Fruit fly (Drosophila melanogaster) whole organism, embryonic: ENCODE measurements around the gene Actn.

Source experiments
- Atf3 ChIP-seq: fragments of 200-800 bp; sonication (Bioruptor generic); optimal IDR thresholded peaks from 3 replicates; lab custom pipeline; 2016; ENCODE audit warnings: missing biosample characterization, missing genetic modification characterization
- Atf6 ChIP-seq: fragments of 200-800 bp; sonication (Bioruptor generic); IDR thresholded peaks from 2 replicates; pipeline ENCODE4 v1.3.6; 2022; ENCODE audit warnings: missing biosample characterization, missing genetic modification characterization
- CG10267 ChIP-seq: fragments of 200-800 bp; sonication (Bioruptor generic); optimal IDR thresholded peaks from 2 replicates; lab custom pipeline; 2018; ENCODE audit warnings: missing biosample characterization, mild to moderate bottlenecking, missing genetic modification characterization, moderate library complexity
- CG12155 ChIP-seq: fragments of 200-800 bp; sonication (Bioruptor generic); optimal IDR thresholded peaks from 3 replicates; lab custom pipeline; 2016; ENCODE audit warnings: missing biosample characterization, missing genetic modification characterization
- CG13296 ChIP-seq: fragments of 200-800 bp; sonication (Bioruptor generic); optimal IDR thresholded peaks from 3 replicates; lab custom pipeline; 2018; ENCODE audit warnings: missing biosample characterization, mild to moderate bottlenecking, missing genetic modification characterization
- CG17385 ChIP-seq: fragments of 200-800 bp; sonication (Bioruptor generic); optimal IDR thresholded peaks from 3 replicates; lab custom pipeline; 2018; ENCODE audit warnings: missing biosample characterization, mild to moderate bottlenecking, missing genetic modification characterization
- CG17829 ChIP-seq: fragments of 200-800 bp; optimal IDR thresholded peaks from 2 replicates; lab custom pipeline; 2019; ENCODE audit warnings: missing biosample characterization, mild to moderate bottlenecking, missing genetic modification characterization, moderate library complexity
- CG18619 ChIP-seq: fragments of 200-800 bp; sonication (Bioruptor generic); optimal IDR thresholded peaks from 3 replicates; lab custom pipeline; 2017; ENCODE audit warnings: missing biosample characterization, mild to moderate bottlenecking, missing genetic modification characterization
- CG2116 ChIP-seq: fragments of 200-800 bp; sonication (Bioruptor generic); optimal IDR thresholded peaks from 3 replicates; lab custom pipeline; 2018; ENCODE audit warnings: missing biosample characterization, mild to moderate bottlenecking, missing genetic modification characterization
- CG2889 ChIP-seq: fragments of 200-800 bp; sonication (Bioruptor generic); IDR thresholded peaks from 3 replicates; pipeline ENCODE4 v1.3.6; 2022; ENCODE audit warnings: missing biosample characterization, missing genetic modification characterization
- CG31388 ChIP-seq: fragments of 200-800 bp; sonication (Bioruptor generic); optimal IDR thresholded peaks from 2 replicates; lab custom pipeline; 2016; ENCODE audit warnings: missing biosample characterization, missing genetic modification characterization
- CG34224 ChIP-seq: fragments of 200-800 bp; sonication (Bioruptor generic); IDR thresholded peaks from 3 replicates; pipeline ENCODE4 v1.3.6; 2022; ENCODE audit warnings: missing biosample characterization, missing genetic modification characterization; ENCODE audit not compliant: partially characterized antibody
- CG34376 ChIP-seq: fragments of 200-800 bp; sonication (Bioruptor generic); optimal IDR thresholded peaks from 2 replicates; lab custom pipeline; 2018; ENCODE audit warnings: missing biosample characterization, mild to moderate bottlenecking, missing genetic modification characterization
- CG42726 ChIP-seq: fragments of 200-800 bp; sonication (Bioruptor generic); IDR thresholded peaks from 2 replicates; pipeline ENCODE4 v1.3.6; 2022; ENCODE audit warnings: missing biosample characterization, missing genetic modification characterization; ENCODE audit not compliant: partially characterized antibody
- CG4854 ChIP-seq: fragments of 200-800 bp; sonication (Bioruptor generic); optimal IDR thresholded peaks from 2 replicates; lab custom pipeline; 2016; ENCODE audit warnings: missing biosample characterization, missing genetic modification characterization, inconsistent platforms
- CG6689 ChIP-seq: fragments of 200-800 bp; sonication (Bioruptor generic); IDR thresholded peaks from 2 replicates; pipeline ENCODE4 v1.3.6; 2022; ENCODE audit warnings: missing biosample characterization, missing genetic modification characterization
- CG7372 ChIP-seq: fragments of 200-800 bp; sonication (Bioruptor generic); IDR thresholded peaks from 2 replicates; pipeline ENCODE4 v1.3.6; 2022; ENCODE audit warnings: missing biosample characterization, missing genetic modification characterization
- CG7556 ChIP-seq: fragments of 200-800 bp; sonication (Bioruptor generic); optimal IDR thresholded peaks from 2 replicates; lab custom pipeline; 2017; ENCODE audit warnings: missing biosample characterization, mild to moderate bottlenecking, missing genetic modification characterization
- CG7745 ChIP-seq: fragments of 200-800 bp; sonication (Bioruptor generic); optimal IDR thresholded peaks from 2 replicates; lab custom pipeline; 2018; ENCODE audit warnings: missing biosample characterization, mild to moderate bottlenecking, missing genetic modification characterization, moderate library complexity
- CG9437 ChIP-seq: fragments of 200-800 bp; sonication (Bioruptor generic); optimal IDR thresholded peaks from 2 replicates; lab custom pipeline; 2018; ENCODE audit warnings: missing biosample characterization, mild to moderate bottlenecking, missing genetic modification characterization
- CkIIα-i1 ChIP-seq: fragments of 200-800 bp; sonication (Bioruptor generic); IDR thresholded peaks from 2 replicates; pipeline ENCODE4 v1.3.6; 2022; ENCODE audit warnings: missing biosample characterization, missing genetic modification characterization
- Dfd ChIP-seq, 2 experiments: fragments of >200 bp; optimal IDR thresholded peaks; 2 replicates each; lab custom pipeline; 2017; ENCODE audit warnings: missing biosample characterization in 2 of 2, missing genetic modification characterization in 2 of 2
- HLH54F ChIP-seq: fragments of 200-800 bp; sonication (Bioruptor generic); optimal IDR thresholded peaks from 3 replicates; lab custom pipeline; 2016; ENCODE audit warnings: missing biosample characterization, missing genetic modification characterization
- HmgZ ChIP-seq: fragments of 200-800 bp; sonication (Bioruptor generic); optimal IDR thresholded peaks from 2 replicates; lab custom pipeline; 2018; ENCODE audit warnings: missing biosample characterization, mild to moderate bottlenecking, missing genetic modification characterization
- MESR4 ChIP-seq: fragments of 200-800 bp; sonication (Bioruptor generic); optimal IDR thresholded peaks from 2 replicates; lab custom pipeline; 2018; ENCODE audit warnings: missing biosample characterization, mild to moderate bottlenecking, missing genetic modification characterization, moderate library complexity
- Oaz ChIP-seq: fragments of 200-800 bp; sonication (Bioruptor generic); IDR thresholded peaks from 2 replicates; pipeline ENCODE4 v1.3.6; 2022; ENCODE audit warnings: missing biosample characterization, missing genetic modification characterization
- Rx ChIP-seq: fragments of 200-800 bp; sonication (Bioruptor generic); IDR thresholded peaks from 2 replicates; pipeline ENCODE4 v1.3.6; 2022; ENCODE audit warnings: missing biosample characterization, missing genetic modification characterization
- YL-1 ChIP-seq: fragments of 200-800 bp; sonication (Bioruptor generic); optimal IDR thresholded peaks from 3 replicates; lab custom pipeline; 2017; ENCODE audit warnings: missing biosample characterization, mild to moderate bottlenecking, missing genetic modification characterization
- al ChIP-seq: fragments of 200-800 bp; sonication (Bioruptor generic); IDR thresholded peaks from 2 replicates; pipeline ENCODE4 v1.3.6; 2022; ENCODE audit warnings: missing biosample characterization, missing genetic modification characterization
- chinmo ChIP-seq: fragments of 200-800 bp; sonication (Bioruptor generic); IDR thresholded peaks from 4 replicates; pipeline ENCODE4 v1.3.6; 2022; ENCODE audit warnings: missing biosample characterization, missing genetic modification characterization; ENCODE audit not compliant: partially characterized antibody
- ci ChIP-seq: fragments of 200-800 bp; sonication (Bioruptor generic); IDR thresholded peaks from 3 replicates; pipeline ENCODE4 v1.3.6; 2022; ENCODE audit warnings: missing biosample characterization, missing genetic modification characterization
- crol ChIP-seq: fragments of 200-800 bp; sonication (Bioruptor generic); IDR thresholded peaks from 2 replicates; pipeline ENCODE4 v1.3.6; 2022; ENCODE audit warnings: missing biosample characterization, missing genetic modification characterization
- danr ChIP-seq: fragments of 200-800 bp; sonication (Bioruptor generic); IDR thresholded peaks from 2 replicates; pipeline ENCODE4 v1.3.6; 2022; ENCODE audit warnings: missing biosample characterization, missing genetic modification characterization
- gem ChIP-seq: fragments of 200-800 bp; sonication (Bioruptor generic); optimal IDR thresholded peaks from 2 replicates; lab custom pipeline; 2019; ENCODE audit warnings: missing biosample characterization, mild to moderate bottlenecking, missing genetic modification characterization, moderate library complexity
- her ChIP-seq: fragments of 200-800 bp; sonication (Bioruptor generic); optimal IDR thresholded peaks from 2 replicates; lab custom pipeline; 2016; ENCODE audit warnings: missing biosample characterization, missing genetic modification characterization
- kni ChIP-seq: fragments of 200-800 bp; sonication (Bioruptor generic); optimal IDR thresholded peaks from 3 replicates; lab custom pipeline; 2017; ENCODE audit warnings: mild to moderate bottlenecking, missing biosample characterization, missing genetic modification reagents, missing genetic modification characterization
- luna ChIP-seq: fragments of 200-800 bp; sonication (Bioruptor generic); optimal IDR thresholded peaks from 2 replicates; lab custom pipeline; 2016; ENCODE audit warnings: missing biosample characterization, missing genetic modification characterization
- mirr ChIP-seq: fragments of 200-800 bp; sonication (Bioruptor generic); optimal IDR thresholded peaks from 3 replicates; lab custom pipeline; 2018; ENCODE audit warnings: missing biosample characterization, mild to moderate bottlenecking, missing genetic modification characterization
- nom ChIP-seq: fragments of 200-800 bp; sonication (Bioruptor generic); optimal IDR thresholded peaks from 2 replicates; lab custom pipeline; 2017; ENCODE audit warnings: missing biosample characterization, missing genetic modification characterization, mild to moderate bottlenecking, moderate library complexity, missing genetic modification reagents
- run ChIP-seq: fragments of 200-800 bp; sonication (Bioruptor generic); optimal IDR thresholded peaks from 3 replicates; lab custom pipeline; 2018; ENCODE audit warnings: missing biosample characterization, mild to moderate bottlenecking, missing genetic modification characterization
- sens-2 ChIP-seq: fragments of 200-800 bp; sonication (Bioruptor generic); IDR thresholded peaks from 2 replicates; pipeline ENCODE4 v1.3.6; 2022; ENCODE audit warnings: missing biosample characterization, missing genetic modification characterization
- sisA ChIP-seq: fragments of 200-800 bp; sonication (Bioruptor generic); IDR thresholded peaks from 2 replicates; pipeline ENCODE4 v1.3.6; 2022; ENCODE audit warnings: missing biosample characterization, missing genetic modification characterization
- slp2 ChIP-seq: fragments of 200-800 bp; sonication (Bioruptor generic); optimal IDR thresholded peaks from 2 replicates; lab custom pipeline; 2016; ENCODE audit warnings: missing biosample characterization, missing genetic modification characterization
- sna ChIP-seq: fragments of 200-800 bp; sonication (Bioruptor generic); IDR thresholded peaks from 2 replicates; pipeline ENCODE4 v1.3.6; 2022; ENCODE audit warnings: missing biosample characterization, missing genetic modification characterization; ENCODE audit not compliant: partially characterized antibody
- tap ChIP-seq: fragments of 200-800 bp; optimal IDR thresholded peaks from 3 replicates; lab custom pipeline; 2019; ENCODE audit warnings: missing biosample characterization, mild to moderate bottlenecking, missing genetic modification characterization, moderate library complexity
- tgo ChIP-seq: fragments of 200-800 bp; sonication (Bioruptor generic); IDR thresholded peaks from 3 replicates; pipeline ENCODE4 v1.3.6; 2022; ENCODE audit warnings: missing biosample characterization, missing genetic modification characterization
- trem ChIP-seq: fragments of 200-800 bp; optimal IDR thresholded peaks from 3 replicates; lab custom pipeline; 2019; ENCODE audit warnings: missing biosample characterization, mild to moderate bottlenecking, missing genetic modification characterization, moderate library complexity
- z ChIP-seq: fragments of 200-800 bp; sonication (Bioruptor generic); IDR thresholded peaks from 3 replicates; pipeline ENCODE4 v1.3.6; 2022; ENCODE audit warnings: missing biosample characterization, missing genetic modification characterization
- zfh1 ChIP-seq: fragments of 200-800 bp; sonication (Bioruptor generic); IDR thresholded peaks from 3 replicates; pipeline ENCODE4 v1.3.6; 2022; ENCODE audit warnings: missing biosample characterization, missing genetic modification characterization

Actn gene

dm6 chrX:2010010-2010873, 31.9 kb downstream of the Actn start, which contains the start of gene east (continued):
- no peak for TF ChIP-seq Oaz (GFP tag; lab: Robert Waterston, UW)
- no peak for TF ChIP-seq CG7556 (GFP tag; lab: Kevin White, UChicago)
- TF ChIP-seq nom (GFP tag; lab: Kevin White, UChicago) = peak; percentile 82
- TF ChIP-seq CG12155 (GFP tag; lab: Kevin White, UChicago) = no peak
- TF ChIP-seq z (GFP tag; lab: Robert Waterston, UW) = no peak
- TF ChIP-seq CG34224 (GFP tag; lab: Robert Waterston, UW) = 0 out of 3 replicates have a peak, but pooled peaks have one; percentile 17
- TF ChIP-seq luna (GFP tag; lab: Kevin White, UChicago) = no peak
- TF ChIP-seq crol (GFP tag; lab: Robert Waterston, UW) = peak; percentile 88; the same call in 1 of the 2 replicates
- peak; percentile 79 for TF ChIP-seq MESR4 (GFP tag; lab: Kevin White, UChicago)
- no peak for TF ChIP-seq CkIIα-i1 (GFP tag; lab: Robert Waterston, UW)
- no peak for TF ChIP-seq CG7745 (tag; lab: Kevin White, UChicago)
- no peak for TF ChIP-seq CG31388
- no peak for TF ChIP-seq CG2116 (GFP tag; lab: Kevin White, UChicago)
- peak; percentile 7 for TF ChIP-seq tap (tag; lab: Kevin White, UChicago)
- TF ChIP-seq danr (GFP tag; lab: Robert Waterston, UW) = no peak
- TF ChIP-seq Atf3 (GFP tag; lab: Kevin White, UChicago) = no peak
- TF ChIP-seq sens-2 (GFP tag; lab: Robert Waterston, UW) = no peak
- TF ChIP-seq CG4854 (GFP tag; lab: Kevin White, UChicago) = no peak
- TF ChIP-seq CG2889 (GFP tag; lab: Robert Waterston, UW) = no peak
- no peak for TF ChIP-seq run (tag; lab: Kevin White, UChicago)
- TF ChIP-seq kni = peak; percentile 34
- no peak for TF ChIP-seq her (GFP tag; lab: Kevin White, UChicago)
- TF ChIP-seq YL-1 (GFP tag; lab: Kevin White, UChicago) = peak; percentile 70
- TF ChIP-seq gem (tag; lab: Kevin White, UChicago) = no peak
- TF ChIP-seq mirr = no peak
- no peak for TF ChIP-seq HLH54F (GFP tag; lab: Kevin White, UChicago)
- TF ChIP-seq trem = no peak
- TF ChIP-seq CG13296 (GFP tag; lab: Kevin White, UChicago) = peak; percentile 1
- TF ChIP-seq CG9437 = peak; percentile 0
- TF ChIP-seq CG7372 (GFP tag; lab: Robert Waterston, UW) = no peak
- TF ChIP-seq HmgZ (tag; lab: Kevin White, UChicago) = peak; percentile 7
- TF ChIP-seq ci (GFP tag; lab: Robert Waterston, UW) = peak; percentile 23; the same call in 1 of the 3 replicates
- TF ChIP-seq sisA (GFP tag; lab: Robert Waterston, UW) = no peak
- TF ChIP-seq CG42726 = no peak
- peak; percentile 46 for TF ChIP-seq CG17829 (tag; lab: Kevin White, UChicago)
- TF ChIP-seq sna (GFP tag; lab: Robert Waterston, UW) = no peak
- TF ChIP-seq CG34376 (GFP tag; lab: Kevin White, UChicago) = peak; percentile 44
- TF ChIP-seq CG17385 = peak; percentile 84
- no peak for TF ChIP-seq CG18619 (GFP tag; lab: Kevin White, UChicago)
- no peak for TF ChIP-seq Rx
- TF ChIP-seq Dfd (GFP tag; optimal IDR thresholded peaks at IDR 0.05; lab: Kevin White, UChicago) = no peak
- TF ChIP-seq tgo (GFP tag; lab: Robert Waterston, UW) = no peak
- TF ChIP-seq zfh1 (GFP tag; lab: Robert Waterston, UW) = no peak
- no peak for TF ChIP-seq slp2 (GFP tag; lab: Kevin White, UChicago)
- TF ChIP-seq CG10267 (tag; lab: Kevin White, UChicago) = no peak
- no peak for TF ChIP-seq al
- TF ChIP-seq chinmo = peak; percentile 87; the same call in 3 of the 4 replicates
- 0 out of 2 replicates have a peak, but pooled peaks have one; percentile 26 for TF ChIP-seq Atf6 (GFP tag; lab: Robert Waterston, UW)
- peak; percentile 2; the same call in 1 of the 2 replicates for TF ChIP-seq CG6689 (GFP tag; lab: Robert Waterston, UW)
